Worm (Caenorhabditis elegans) whole organism, young adult: ENCODE measurements around the gene F59A7.12.

ENCODE experiments used
- D2030.7 ChIP-seq: fragments of 200-800 bp; sonication (Bioruptor generic); IDR thresholded peaks from 2 replicates; pipeline ENCODE4 v1.3.6; 2022; ENCODE audit warnings: missing genetic modification reagents, missing genetic modification characterization, missing compliant biosample characterization
- F23B12.7 ChIP-seq: sonication (generic microtip); optimal IDR thresholded peaks from 2 replicates; lab custom pipeline; 2017; ENCODE audit warnings: missing genetic modification characterization, mild to moderate bottlenecking, missing compliant biosample characterization, antibody characterized with exemption, moderate library complexity; ENCODE audit not compliant: insufficient read depth
- F33H1.4 ChIP-seq: fragments of 200-800 bp; sonication (Bioruptor generic); IDR thresholded peaks from 2 replicates; pipeline ENCODE4 v1.3.6; 2022; ENCODE audit warnings: missing genetic modification reagents, missing genetic modification characterization, missing compliant biosample characterization
- F37B4.10 ChIP-seq: fragments of 200-800 bp; sonication (Bioruptor generic); IDR thresholded peaks from 2 replicates; pipeline ENCODE4 v1.3.6; 2022; ENCODE audit warnings: missing genetic modification characterization, missing compliant biosample characterization
- F57C9.4 ChIP-seq: sonication (generic microtip); optimal IDR thresholded peaks from 2 replicates; lab custom pipeline; 2017; ENCODE audit warnings: mild to moderate bottlenecking, missing genetic modification characterization, missing compliant biosample characterization
- K11D2.4 ChIP-seq: fragments of 200-800 bp; sonication (Bioruptor generic); IDR thresholded peaks from 2 replicates; pipeline ENCODE4 v1.3.6; 2022; ENCODE audit warnings: missing genetic modification reagents, missing genetic modification characterization, missing compliant biosample characterization
- K12H6.12 ChIP-seq: fragments of 200-800 bp; sonication (Bioruptor generic); optimal IDR thresholded peaks from 2 replicates; lab custom pipeline; 2018; ENCODE audit warnings: mild to moderate bottlenecking, missing genetic modification characterization, missing compliant biosample characterization
- T07F8.4 ChIP-seq: sonication (generic microtip); optimal IDR thresholded peaks from 2 replicates; lab custom pipeline; 2016; ENCODE audit warnings: mild to moderate bottlenecking, missing genetic modification characterization, moderate library complexity, missing compliant biosample characterization
- T26A5.8 ChIP-seq: sonication (generic microtip); optimal IDR thresholded peaks from 2 replicates; lab custom pipeline; 2016; ENCODE audit warnings: missing genetic modification characterization, missing compliant biosample characterization
- akir-1 ChIP-seq: fragments of 200-800 bp; sonication (Bioruptor generic); optimal IDR thresholded peaks from 2 replicates; lab custom pipeline; 2018; ENCODE audit warnings: mild to moderate bottlenecking, missing genetic modification characterization, moderate library complexity, missing compliant biosample characterization
- aptf-2 ChIP-seq: fragments of 200-800 bp; sonication (Bioruptor generic); conservative IDR thresholded peaks from 2 replicates; pipeline ENCODE4 v1.3.6; 2022; ENCODE audit warnings: missing genetic modification reagents, missing genetic modification characterization, missing compliant biosample characterization
- bed-2 ChIP-seq: fragments of 200-800 bp; sonication (Bioruptor generic); IDR thresholded peaks from 2 replicates; pipeline ENCODE4 v1.3.6; 2022; ENCODE audit warnings: missing genetic modification reagents, missing genetic modification characterization, missing compliant biosample characterization
- ceh-100 ChIP-seq: fragments of 200-800 bp; sonication (Bioruptor generic); IDR thresholded peaks from 2 replicates; pipeline ENCODE4 v1.3.6; 2022; ENCODE audit warnings: missing genetic modification reagents, missing genetic modification characterization, missing compliant biosample characterization
- ceh-40 ChIP-seq: fragments of 200-800 bp; sonication (Bioruptor generic); IDR thresholded peaks from 2 replicates; pipeline ENCODE4 v1.3.6; 2022; ENCODE audit warnings: missing genetic modification characterization, missing compliant biosample characterization
- ceh-58 ChIP-seq: fragments of 200-800 bp; sonication (Bioruptor generic); IDR thresholded peaks from 2 replicates; pipeline ENCODE4 v1.3.6; 2022; ENCODE audit warnings: missing genetic modification characterization, missing compliant biosample characterization
- dpff-1 ChIP-seq: sonication (generic microtip); optimal IDR thresholded peaks from 2 replicates; lab custom pipeline; 2017; ENCODE audit warnings: mild to moderate bottlenecking, missing genetic modification characterization, missing compliant biosample characterization
- dpl-1 ChIP-seq: fragments of 150-350 bp; optimal IDR thresholded peaks from 2 replicates; lab custom pipeline; 2014; ENCODE audit warnings: missing biosample characterization, missing genetic modification reagents, missing genetic modification characterization
- ets-4 ChIP-seq: fragments of 200-800 bp; sonication (Bioruptor generic); optimal IDR thresholded peaks from 2 replicates; lab custom pipeline; 2018; ENCODE audit warnings: mild to moderate bottlenecking, missing genetic modification characterization, missing compliant biosample characterization
- hlh-12 ChIP-seq: sonication (generic microtip); optimal IDR thresholded peaks from 2 replicates; lab custom pipeline; 2016; ENCODE audit warnings: missing genetic modification characterization, missing compliant biosample characterization
- let-526 ChIP-seq: fragments of 200-800 bp; sonication (Bioruptor generic); IDR thresholded peaks from 2 replicates; pipeline ENCODE4 v1.3.6; 2022; ENCODE audit warnings: missing genetic modification reagents, missing genetic modification characterization, missing compliant biosample characterization
- lir-1 ChIP-seq: fragments of 200-800 bp; sonication (Bioruptor generic); conservative IDR thresholded peaks from 2 replicates; pipeline ENCODE4 v1.3.6; 2022; ENCODE audit warnings: missing genetic modification reagents, missing genetic modification characterization, missing compliant biosample characterization
- nfya-1 ChIP-seq: sonication (generic microtip); optimal IDR thresholded peaks from 2 replicates; lab custom pipeline; 2017; ENCODE audit warnings: antibody characterized with exemption, missing compliant biosample characterization, missing genetic modification characterization, borderline replicate concordance; ENCODE audit not compliant: insufficient read depth
- nhr-80 ChIP-seq: sonication (generic microtip); optimal IDR thresholded peaks from 2 replicates; lab custom pipeline; 2016; ENCODE audit warnings: missing genetic modification characterization, missing compliant biosample characterization
- rpc-1 ChIP-seq, 2 experiments: fragments of 150-350 bp in 1 of 2; sonication (generic microtip) in 1 of 2; optimal IDR thresholded peaks; 2 replicates each; lab custom pipeline; 2014 to 2018; ENCODE audit warnings: missing biosample characterization in 1 of 2, missing genetic modification characterization in 1 of 2, missing genetic modification reagents in 1 of 2, missing genotype in 1 of 2
- snpc-1.3 ChIP-seq: sonication (generic microtip); optimal IDR thresholded peaks from 2 replicates; lab custom pipeline; 2017; ENCODE audit warnings: missing genetic modification characterization, mild to moderate bottlenecking, missing compliant biosample characterization, antibody characterized with exemption, moderate library complexity, missing genotype, missing genetic modification reagents; ENCODE audit not compliant: insufficient read depth
- snpc-4 ChIP-seq, 5 experiments: fragments of 150-350 bp in 1 of 5; sonication (generic microtip) in 4 of 5; optimal IDR thresholded peaks; 2 replicates each; lab custom pipeline; 2014 to 2018; ENCODE audit warnings: missing genetic modification characterization in 5 of 5, missing biosample characterization in 3 of 5, antibody characterized with exemption in 2 of 5, mild to moderate bottlenecking in 2 of 5, missing compliant biosample characterization in 2 of 5, missing genotype in 2 of 5, moderate library complexity in 2 of 5, missing genetic modification reagents in 1 of 5
- somi-1 ChIP-seq: fragments of 200-800 bp; sonication (Bioruptor generic); optimal IDR thresholded peaks from 2 replicates; lab custom pipeline; 2018; ENCODE audit warnings: mild to moderate bottlenecking, missing genetic modification characterization, missing compliant biosample characterization
- sptf-2 ChIP-seq: fragments of 200-800 bp; sonication (Bioruptor generic); optimal IDR thresholded peaks from 2 replicates; lab custom pipeline; 2018; ENCODE audit warnings: mild to moderate bottlenecking, missing genetic modification characterization, missing compliant biosample characterization
- unc-130 ChIP-seq: sonication (generic microtip); optimal IDR thresholded peaks from 2 replicates; lab custom pipeline; 2016; ENCODE audit warnings: missing genetic modification reagents, missing genetic modification characterization, missing compliant biosample characterization
- unc-62 ChIP-seq: fragments of 150-350 bp; optimal IDR thresholded peaks from 2 replicates; lab custom pipeline; 2014; ENCODE audit warnings: missing biosample characterization, missing genetic modification reagents, missing genetic modification characterization
- zim-3 ChIP-seq: sonication (generic microtip); optimal IDR thresholded peaks from 2 replicates; lab custom pipeline; 2017; ENCODE audit warnings: mild to moderate bottlenecking, missing genetic modification characterization, moderate library complexity, missing compliant biosample characterization
- ztf-22 ChIP-seq: fragments of 200-800 bp; sonication (Bioruptor generic); optimal IDR thresholded peaks from 2 replicates; lab custom pipeline; 2018; ENCODE audit warnings: mild to moderate bottlenecking, missing genetic modification characterization, moderate library complexity, missing compliant biosample characterization
- ztf-3 ChIP-seq: fragments of 200-800 bp; sonication (Bioruptor generic); optimal IDR thresholded peaks from 2 replicates; lab custom pipeline; 2018; ENCODE audit warnings: mild to moderate bottlenecking, missing genetic modification characterization, missing compliant biosample characterization
- ztf-6 ChIP-seq: fragments of 200-800 bp; sonication (Bioruptor generic); IDR thresholded peaks from 2 replicates; pipeline ENCODE4 v1.3.6; 2022; ENCODE audit warnings: missing genetic modification reagents, missing genetic modification characterization, missing compliant biosample characterization

The F59A7.12 gene

ce11 chrV:2008412-2008811 lies 21.6 kb upstream of the F59A7.12 start (continued):
- no peak for TF ChIP-seq ceh-40 (GFP tag; lab: Robert Waterston, UW)
- peak; percentile 44 for TF ChIP-seq snpc-1.3
- TF ChIP-seq sptf-2: no peak
- TF ChIP-seq unc-130: peak; percentile 87
- TF ChIP-seq rpc-1 (optimal IDR thresholded peaks at IDR 0.05; lab: Kevin White, UChicago): no peak
- no peak for TF ChIP-seq rpc-1 (tag; optimal IDR thresholded peaks at IDR 0.05; lab: Kevin White, UChicago)
- no peak for TF ChIP-seq K12H6.12 (tag; lab: Kevin White, UChicago)
- TF ChIP-seq ztf-22 (GFP tag; lab: Kevin White, UChicago): no peak

ce11 chrV:2011777-2012176 lies 18.2 kb upstream of the F59A7.12 start, which contains the start of gene F59A7.7:
TSS of gene F59A7.7 (plus strand) at chrV:2012077.
- TF ChIP-seq ceh-58 (GFP tag; lab: Robert Waterston, UW): 0 out of 2 replicates have a peak, but pooled peaks have one; percentile 23
- TF ChIP-seq dpl-1 (GFP tag; lab: Kevin White, UChicago): no peak

- TF ChIP-seq bed-2 (no peak), F37B4.10 (GFP tag; lab: Robert Waterston, UW) (no peak), zim-3 (tag; lab: Kevin White, UChicago) (no peak), dpl-1 (GFP tag; lab: Kevin White, UChicago) (no peak), unc-62 (no peak)
Observed at ce11 chrV:2013824-2014223, 16.2 kb upstream of the F59A7.12 start, which contains the start of gene F59A7.11. TSS of gene F59A7.11 (minus strand) at chrV:2013924.

ce11 chrV:2016428-2016827 lies 13.5 kb upstream of the F59A7.12 start, which contains the start of gene F59A7.2:
TSS of gene F59A7.2 (minus strand) at chrV:2016528.
- TF ChIP-seq let-526 (GFP tag; lab: Robert Waterston, UW) (no peak), F57C9.4 (tag; lab: Kevin White, UChicago) (no peak), snpc-1.3 (no peak), ceh-40 (GFP tag; lab: Robert Waterston, UW) (no peak), nhr-80 (tag; lab: Kevin White, UChicago) (no peak), ets-4 (no peak), lir-1 (no peak), nfya-1 (tag; lab: Kevin White, UChicago) (no peak), ceh-100 (no peak), somi-1 (GFP tag; lab: Kevin White, UChicago) (no peak), T26A5.8 (tag; lab: Kevin White, UChicago) (no peak), ztf-6 (GFP tag; lab: Robert Waterston, UW) (no peak), snpc-4 (GFP tag; optimal IDR thresholded peaks at IDR 0.05; lab: Kevin White, UChicago) (no peak), snpc-4 (tag; optimal IDR thresholded peaks at IDR 0.05; lab: Kevin White, UChicago) (no peak), T07F8.4 (tag; lab: Kevin White, UChicago) (no peak)
- TF ChIP-seq, all 124 proteins: peak for 0

DNA sequence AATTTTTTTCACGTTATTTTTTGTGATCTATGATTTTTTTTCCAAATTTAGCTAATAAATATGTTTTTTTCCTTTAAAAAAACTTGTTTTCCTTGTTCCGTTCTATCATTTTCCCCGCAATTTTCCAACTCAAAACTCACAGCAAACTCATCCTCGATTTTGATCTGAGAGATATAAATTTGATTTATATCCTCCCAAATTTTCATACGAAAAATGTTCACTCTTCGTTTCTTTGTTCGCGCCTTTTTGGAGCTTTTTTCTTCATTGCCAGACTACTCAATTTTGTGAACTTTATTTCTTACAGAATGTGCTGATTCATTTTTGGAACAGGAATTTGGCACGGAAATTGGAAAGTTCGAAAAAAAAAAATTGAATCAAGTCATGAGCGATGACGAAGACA lies 11.3 kb upstream of the F59A7.12 start, which contains the start of gene F59A7.14:
Gene F59A7.14 (plus strand): TSS at position 301 of the 400 bp plus-strand sequence.
- TF ChIP-seq ztf-3 (GFP tag; lab: Kevin White, UChicago) (no peak), dpff-1 (no peak), akir-1 (no peak), hlh-12 (tag; lab: Kevin White, UChicago) (no peak), K12H6.12 (tag; lab: Kevin White, UChicago) (no peak), aptf-2 (GFP tag; lab: Robert Waterston, UW) (no peak), dpl-1 (GFP tag; lab: Kevin White, UChicago) (no peak), F23B12.7 (tag; lab: Kevin White, UChicago) (no peak), D2030.7 (GFP tag; lab: Robert Waterston, UW) (no peak), F33H1.4 (GFP tag; lab: Robert Waterston, UW) (no peak), ceh-100 (no peak), K11D2.4 (no peak)
